Fruit fly (Drosophila melanogaster): ENCODE results near the gene Sptz.

Sptz gene

DNA sequence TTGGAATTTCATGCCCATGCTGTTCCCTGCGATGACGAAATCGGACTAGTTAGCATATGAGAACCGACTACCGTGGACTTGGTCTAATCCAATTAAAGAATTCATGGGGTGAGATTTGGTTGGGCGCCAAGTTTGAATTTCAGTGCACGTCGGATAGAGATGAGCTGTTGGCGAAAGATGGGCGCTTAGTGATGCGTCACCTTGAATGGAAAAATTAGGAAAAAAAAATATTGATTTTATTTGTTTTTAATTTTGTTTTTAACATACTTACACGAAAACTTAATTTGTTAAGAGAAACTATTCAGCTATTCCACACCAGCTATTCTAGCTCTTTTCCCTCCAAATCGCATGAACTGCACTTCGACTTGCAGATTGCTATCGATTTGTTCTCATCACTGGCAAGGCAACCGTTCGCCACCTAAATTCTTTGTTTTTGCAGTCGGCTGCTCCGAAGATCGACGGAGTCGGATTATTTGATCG lies at the start of gene Sptz, which contains the start of gene ninaG (continued):
- TF ChIP-seq CG11762 (GFP tag; optimal IDR thresholded peaks at IDR 0.05; ENCODE audit: insufficient read depth) (peak; percentile 81), OdsH (GFP tag; optimal IDR thresholded peaks at IDR 0.05) (peak; percentile 94), CG3032 (tag; optimal IDR thresholded peaks at IDR 0.05) (peak; percentile 89), CG32006 (GFP tag; optimal IDR thresholded peaks at IDR 0.05) (peak; percentile 93), cyc (GFP tag; optimal IDR thresholded peaks at IDR 0.05) (peak; percentile 97), CG8319 (GFP tag; optimal IDR thresholded peaks at IDR 0.05) (peak; percentile 89), vri (GFP tag; optimal IDR thresholded peaks at IDR 0.05) (no peak), esn (GFP tag; optimal IDR thresholded peaks at IDR 0.05) (peak; percentile 95)

DNA sequence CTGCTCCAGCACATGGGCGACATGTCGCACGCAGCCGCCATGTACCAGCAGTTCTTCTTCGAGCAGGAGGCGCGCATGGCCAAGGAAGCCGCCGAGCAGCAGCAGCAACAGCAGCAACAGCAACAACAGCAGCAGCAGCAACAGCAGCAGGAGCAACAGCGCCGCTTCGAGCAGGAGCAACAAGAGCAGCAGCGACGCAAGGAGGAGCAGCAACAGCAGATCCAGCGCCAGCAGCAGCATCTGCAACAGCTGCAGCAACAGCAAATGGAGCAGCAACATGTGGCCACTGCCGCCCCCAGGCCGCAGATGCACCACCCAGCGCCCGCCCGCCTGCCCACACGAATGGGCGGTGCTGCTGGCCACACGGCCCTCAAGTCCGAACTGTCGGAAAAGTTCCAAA lies 46.8 kb upstream of the Sptz start:
- no peak for TF ChIP-seq Hr38 (GFP tag; optimal IDR thresholded peaks at IDR 0.05)
- no peak for TF ChIP-seq fkh (GFP tag; optimal IDR thresholded peaks at IDR 0.05)
- TF ChIP-seq CG15336 (GFP tag; IDR thresholded peaks at IDR 0.05) = no peak
- no peak for TF ChIP-seq dac (GFP tag; optimal IDR thresholded peaks at IDR 0.05)
- TF ChIP-seq CG8319 (GFP tag; optimal IDR thresholded peaks at IDR 0.05) = no peak

DNA sequence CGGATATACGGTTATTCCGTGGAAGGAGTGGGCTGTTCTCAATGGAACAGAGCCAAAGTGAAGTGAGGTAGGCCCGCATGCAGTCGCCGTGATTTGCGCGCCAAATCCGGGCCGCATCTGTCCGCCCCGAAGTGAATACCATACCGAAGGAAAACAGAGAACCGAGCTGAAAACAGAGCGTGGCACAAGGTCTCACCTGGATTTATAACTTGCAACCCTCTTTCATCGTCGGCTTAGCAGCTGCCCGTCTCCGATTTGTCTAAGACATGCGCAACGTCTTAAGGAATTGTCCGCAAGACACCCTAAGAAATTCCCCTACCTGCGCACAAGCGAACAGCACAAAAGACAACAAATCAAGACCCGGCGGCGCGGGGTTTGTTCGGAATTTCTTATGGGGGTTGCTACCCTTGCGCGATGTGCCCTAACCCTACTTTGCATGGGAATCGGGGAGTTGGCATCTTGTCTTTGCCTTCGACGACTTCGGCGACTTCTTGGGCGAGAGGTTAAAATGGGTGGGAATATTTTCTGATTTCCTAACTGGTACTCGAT lies 43.3 kb upstream of the Sptz start:
- TF ChIP-seq dsx (GFP tag; optimal IDR thresholded peaks at IDR 0.05; ENCODE audit: poor library complexity, severe bottlenecking) = no peak
- no peak for TF ChIP-seq Sox15 (GFP tag; optimal IDR thresholded peaks at IDR 0.05)
- no peak for TF ChIP-seq achi (GFP tag; optimal IDR thresholded peaks at IDR 0.05)
- no peak for TF ChIP-seq CG7368 (GFP tag; optimal IDR thresholded peaks at IDR 0.05)
- no peak for TF ChIP-seq fkh (GFP tag; optimal IDR thresholded peaks at IDR 0.05)

DNA sequence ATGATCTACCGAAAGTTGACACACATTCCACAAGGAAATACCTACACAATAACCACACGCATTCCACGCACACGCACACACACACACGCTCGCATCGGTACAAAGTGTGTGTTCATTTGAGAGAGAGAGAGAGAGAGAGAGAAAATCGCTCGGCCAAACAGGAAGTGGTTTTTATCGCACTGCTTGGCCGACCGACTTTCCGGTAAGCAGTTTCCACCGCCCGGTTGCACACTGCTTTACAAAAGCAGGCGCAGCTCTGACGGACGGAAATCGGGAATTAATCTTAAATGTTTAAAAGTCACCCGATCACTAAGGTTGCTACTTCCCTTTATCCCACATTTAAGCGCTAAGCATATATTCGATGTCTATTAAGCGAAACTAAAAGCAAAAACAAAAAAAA lies 29.1 kb upstream of the Sptz start:
- TF ChIP-seq esn (GFP tag; optimal IDR thresholded peaks at IDR 0.05) (no peak), Met (GFP tag; optimal IDR thresholded peaks at IDR 0.05) (no peak), Sox102F (GFP tag; optimal IDR thresholded peaks at IDR 0.05) (no peak), cyc (GFP tag; optimal IDR thresholded peaks at IDR 0.05) (no peak), achi (GFP tag; optimal IDR thresholded peaks at IDR 0.05) (no peak)

DNA sequence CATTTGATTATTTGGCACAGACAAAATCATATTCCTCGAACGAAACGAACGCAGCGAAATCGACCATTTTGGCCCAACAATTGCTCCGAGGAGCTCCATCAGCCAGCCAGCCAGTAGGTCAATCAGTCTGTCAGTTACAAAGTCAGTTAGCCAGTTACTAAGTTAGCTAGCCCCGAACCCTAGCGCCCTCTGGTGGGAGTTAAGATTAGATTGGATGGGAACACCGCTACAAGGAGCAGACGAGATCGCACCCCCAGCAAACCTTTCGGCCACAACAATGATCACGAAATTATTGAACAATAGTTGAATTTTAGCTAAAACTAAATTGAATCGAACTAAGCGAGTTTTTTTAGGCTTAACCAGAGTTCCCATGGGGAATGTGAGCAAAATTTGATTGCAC lies 28.0 kb upstream of the Sptz start:
- no peak for TF ChIP-seq CG11902 (GFP tag; optimal IDR thresholded peaks at IDR 0.05)
- no peak for TF ChIP-seq dac (GFP tag; optimal IDR thresholded peaks at IDR 0.05)
- no peak for TF ChIP-seq CG3032 (tag; optimal IDR thresholded peaks at IDR 0.05)
- no peak for TF ChIP-seq dsx (GFP tag; optimal IDR thresholded peaks at IDR 0.05; ENCODE audit: poor library complexity, severe bottlenecking)
- TF ChIP-seq CG34406 (GFP tag; optimal IDR thresholded peaks at IDR 0.05) = no peak
- no peak for TF ChIP-seq fd59A (GFP tag; optimal IDR thresholded peaks at IDR 0.05)
- TF ChIP-seq CG6792 (GFP tag; optimal IDR thresholded peaks at IDR 0.05) = no peak
- no peak for TF ChIP-seq Eip93F (GFP tag; optimal IDR thresholded peaks at IDR 0.05)
- no peak for TF ChIP-seq Ets96B (tag; optimal IDR thresholded peaks at IDR 0.05)
- TF ChIP-seq fd85E (GFP tag; optimal IDR thresholded peaks at IDR 0.05) = no peak
- no peak for TF ChIP-seq Hr4 (GFP tag; optimal IDR thresholded peaks at IDR 0.05)
- TF ChIP-seq CG6163 (GFP tag; IDR thresholded peaks at IDR 0.05) = no peak
- no peak for TF ChIP-seq acj6 (GFP tag; optimal IDR thresholded peaks at IDR 0.05)
- TF ChIP-seq OdsH (GFP tag; optimal IDR thresholded peaks at IDR 0.05) = no peak
- TF ChIP-seq esn (GFP tag; optimal IDR thresholded peaks at IDR 0.05) = no peak
- no peak for TF ChIP-seq pdm3 (GFP tag; optimal IDR thresholded peaks at IDR 0.05)
- TF ChIP-seq CG15336 (GFP tag; IDR thresholded peaks at IDR 0.05) = no peak

DNA sequence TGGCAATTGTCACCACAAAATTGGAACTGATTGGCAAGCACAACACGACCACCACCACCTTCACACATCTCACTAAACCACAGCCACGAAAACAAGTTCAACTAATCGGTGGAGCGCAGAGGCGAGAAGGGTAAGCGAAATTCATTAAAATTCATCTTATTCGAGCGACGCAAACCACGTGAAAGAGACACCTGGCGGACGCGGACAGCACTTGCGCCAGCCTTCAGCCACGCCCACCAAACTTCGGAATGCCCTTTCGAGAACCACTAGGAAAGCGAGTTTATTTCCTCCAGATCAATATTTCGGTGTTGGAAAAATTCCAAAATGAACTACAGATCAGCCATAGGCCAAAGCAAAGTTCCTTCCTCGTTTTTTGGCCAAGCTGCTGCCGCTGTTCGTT lies 26.4 kb upstream of the Sptz start:
- TF ChIP-seq CG6792 (GFP tag; optimal IDR thresholded peaks at IDR 0.05) (no peak), CG3919 (GFP tag; optimal IDR thresholded peaks at IDR 0.05) (no peak), ss (GFP tag; optimal IDR thresholded peaks at IDR 0.05) (no peak), CG7368 (GFP tag; optimal IDR thresholded peaks at IDR 0.05) (no peak), OdsH (GFP tag; optimal IDR thresholded peaks at IDR 0.05) (no peak), fd85E (GFP tag; optimal IDR thresholded peaks at IDR 0.05) (no peak), Eip75B (GFP tag; optimal IDR thresholded peaks at IDR 0.05) (no peak), dsx (GFP tag; optimal IDR thresholded peaks at IDR 0.05; ENCODE audit: poor library complexity, severe bottlenecking) (no peak), lz (GFP tag; optimal IDR thresholded peaks at IDR 0.05) (no peak), Hr38 (GFP tag; optimal IDR thresholded peaks at IDR 0.05) (no peak), CG11902 (GFP tag; optimal IDR thresholded peaks at IDR 0.05) (no peak), esn (GFP tag; optimal IDR thresholded peaks at IDR 0.05) (no peak), salr (GFP tag; optimal IDR thresholded peaks at IDR 0.05) (no peak), CG31627 (GFP tag; optimal IDR thresholded peaks at IDR 0.05) (no peak)

Measured in whole organism, prepupa.